Worm (Caenorhabditis elegans): ENCODE results near the gene T24B8.3.
A peak's percentile ranks its signal among the peaks of the same experiment; 100 is the strongest.

- TF ChIP-seq nhr-111 (GFP tag; optimal IDR thresholded peaks at IDR 0.05) (no peak), unc-62 (GFP tag; optimal IDR thresholded peaks at IDR 0.05 in 1 of 2) (no peak), unc-62 (tag; optimal IDR thresholded peaks at IDR 0.05) (no peak), snpc-4 (tag; optimal IDR thresholded peaks at IDR 0.05) (no peak), ama-1 (optimal IDR thresholded peaks at IDR 0.05) (no peak), Y48G9A.11 (GFP tag; IDR thresholded peaks at IDR 0.05) (no peak), nhr-25 (tag; optimal IDR thresholded peaks at IDR 0.05; ENCODE audit: borderline replicate concordance, insufficient read depth) (no peak), T26A8.4 (GFP tag; IDR thresholded peaks at IDR 0.05) (no peak), unc-130 (GFP tag; optimal IDR thresholded peaks at IDR 0.05) (no peak), fos-1 (tag; optimal IDR thresholded peaks at IDR 0.05) (no peak), ztf-11 (tag; optimal IDR thresholded peaks at IDR 0.05) (no peak), nhr-76 (tag; optimal IDR thresholded peaks at IDR 0.05) (no peak), egl-27 (tag; optimal IDR thresholded peaks at IDR 0.05) (peak; percentile 3)
Measured at ce11 chrII:9061557-9062183, 733 bp upstream of the T24B8.3 start.
